Worm (Caenorhabditis elegans): ENCODE measurements around the gene ceh-92.

ceh-92 gene

DNA sequence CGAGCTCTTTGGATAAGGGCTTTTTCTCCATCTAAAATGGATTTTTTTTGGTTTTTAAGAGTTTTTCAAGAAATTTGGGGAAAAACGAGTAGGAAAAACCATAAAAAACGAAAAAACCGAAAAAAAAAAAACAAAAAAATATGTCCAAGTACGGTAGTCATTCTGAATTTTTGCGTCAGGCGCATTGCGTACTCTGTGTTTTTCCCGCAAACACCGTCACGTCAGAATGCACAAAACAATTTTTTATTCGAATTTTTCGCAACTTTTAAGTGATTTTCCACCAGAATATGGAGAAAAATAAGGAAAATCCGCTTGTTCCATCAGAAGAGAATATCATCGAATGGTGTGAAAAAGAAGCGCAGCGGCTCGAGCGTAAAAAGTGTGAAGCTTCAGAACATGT lies at the start of gene ceh-92, which contains the start of gene Y66D12A.6:
TSS of gene ceh-92 (plus strand) at position 229 of the 400 bp plus-strand sequence.
TSS of gene Y66D12A.6 (minus strand) at position 31 of the 400 bp plus-strand sequence.
- TF ChIP-seq fos-1 (tag; optimal IDR thresholded peaks at IDR 0.05) (no peak), snpc-4 (tag; optimal IDR thresholded peaks at IDR 0.05) (no peak), pqm-1 (tag; optimal IDR thresholded peaks at IDR 0.05) (no peak), egl-5 (tag; optimal IDR thresholded peaks at IDR 0.05) (no peak), ztf-4 (tag; optimal IDR thresholded peaks at IDR 0.05) (no peak), ZK546.5 (tag; optimal IDR thresholded peaks at IDR 0.05) (no peak), ztf-11 (tag; optimal IDR thresholded peaks at IDR 0.05) (no peak), nhr-237 (tag; optimal IDR thresholded peaks at IDR 0.05) (no peak), nhr-23 (tag; optimal IDR thresholded peaks at IDR 0.05) (no peak), ceh-9 (tag; optimal IDR thresholded peaks at IDR 0.05) (no peak), nhr-12 (tag; optimal IDR thresholded peaks at IDR 0.05) (no peak), nhr-25 (tag; optimal IDR thresholded peaks at IDR 0.05) (no peak), nhr-28 (tag; optimal IDR thresholded peaks at IDR 0.05) (no peak), skn-1 (tag; optimal IDR thresholded peaks at IDR 0.05) (no peak)

DNA sequence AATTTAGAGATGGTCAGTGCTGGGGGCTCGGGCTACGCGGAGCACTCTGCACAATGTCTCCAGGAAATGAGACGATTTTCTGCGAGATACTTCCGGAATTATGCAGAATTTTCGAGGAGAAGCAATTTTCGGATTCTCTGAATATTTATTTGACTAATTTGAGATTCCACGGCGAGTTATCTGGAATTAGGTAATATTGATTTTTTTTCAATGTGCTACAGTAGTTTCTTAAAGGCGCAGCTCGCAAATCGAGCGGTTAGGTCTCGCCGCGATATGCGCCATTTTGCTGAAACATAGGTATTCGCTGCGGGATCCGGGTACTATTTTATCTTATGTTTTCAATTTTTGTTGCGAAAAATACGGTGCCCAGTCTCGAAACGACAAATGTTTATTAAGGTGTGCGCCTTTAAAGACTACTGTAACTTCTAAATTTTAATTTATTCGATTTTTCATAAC lies 46.7 kb upstream of the ceh-92 start, which contains the start of gene nrps-1:
TSS of gene nrps-1 (plus strand) at position 51 of the 456 bp plus-strand sequence.
- TF ChIP-seq jun-1 (tag; optimal IDR thresholded peaks at IDR 0.05) (no peak), elt-2 (tag; optimal IDR thresholded peaks at IDR 0.05) (no peak), unc-39 (tag; optimal IDR thresholded peaks at IDR 0.05) (no peak), fkh-10 (GFP tag; optimal IDR thresholded peaks at IDR 0.05) (no peak), nhr-23 (tag; optimal IDR thresholded peaks at IDR 0.05) (no peak), pqm-1 (tag; optimal IDR thresholded peaks at IDR 0.05) (no peak), nfya-1 (tag; optimal IDR thresholded peaks at IDR 0.05; ENCODE audit: insufficient read depth) (no peak), eor-1 (tag; optimal IDR thresholded peaks at IDR 0.05) (no peak), nhr-67 (tag; optimal IDR thresholded peaks at IDR 0.05) (no peak), elt-1 (tag; optimal IDR thresholded peaks at IDR 0.05) (no peak), nhr-237 (tag; optimal IDR thresholded peaks at IDR 0.05) (no peak), egl-27 (tag; optimal IDR thresholded peaks at IDR 0.05) (no peak), ceh-16 (tag; optimal IDR thresholded peaks at IDR 0.05) (no peak), nhr-12 (tag; optimal IDR thresholded peaks at IDR 0.05) (no peak), nhr-43 (tag; optimal IDR thresholded peaks at IDR 0.05; ENCODE audit: poor library complexity, severe bottlenecking) (no peak), pha-4 (tag; optimal IDR thresholded peaks at IDR 0.05) (no peak)

DNA sequence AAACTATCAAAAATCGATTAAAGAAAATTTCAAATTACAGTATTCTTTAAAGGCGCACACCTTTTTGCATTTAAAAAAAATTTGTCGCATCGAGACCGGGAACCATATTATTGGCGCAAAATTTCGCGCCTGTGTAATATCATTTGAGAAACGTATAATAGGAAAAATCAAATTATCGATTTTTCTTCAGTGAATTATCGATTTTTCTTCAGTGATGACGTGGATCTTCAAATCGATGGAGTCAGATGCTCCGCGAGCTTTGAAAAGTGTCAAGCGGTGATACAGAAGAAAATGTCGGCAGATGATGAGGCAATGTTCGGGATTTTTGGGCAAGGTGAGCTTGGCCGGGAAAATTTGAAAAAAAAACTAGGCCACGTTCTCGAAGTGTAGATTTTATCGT lies 45.9 kb upstream of the ceh-92 start:
- TF ChIP-seq nhr-77 (tag; optimal IDR thresholded peaks at IDR 0.05) (no peak), ama-1 (optimal IDR thresholded peaks at IDR 0.05) (no peak), fkh-2 (tag; optimal IDR thresholded peaks at IDR 0.05) (no peak), zag-1 (tag; optimal IDR thresholded peaks at IDR 0.05) (no peak), lin-39 (tag; optimal IDR thresholded peaks at IDR 0.05) (no peak), ztf-11 (tag; optimal IDR thresholded peaks at IDR 0.05) (no peak), lsy-12 (tag; optimal IDR thresholded peaks at IDR 0.05) (no peak), fkh-10 (GFP tag; optimal IDR thresholded peaks at IDR 0.05) (no peak), nhr-43 (tag; optimal IDR thresholded peaks at IDR 0.05; ENCODE audit: poor library complexity, severe bottlenecking) (no peak), nhr-237 (tag; optimal IDR thresholded peaks at IDR 0.05) (no peak), pha-4 (tag; optimal IDR thresholded peaks at IDR 0.05) (no peak), nhr-76 (tag; optimal IDR thresholded peaks at IDR 0.05) (no peak), hmg-11 (tag; optimal IDR thresholded peaks at IDR 0.05) (no peak), nhr-25 (tag; optimal IDR thresholded peaks at IDR 0.05) (no peak), lin-15B (tag; optimal IDR thresholded peaks at IDR 0.05) (no peak), tbx-2 (tag; optimal IDR thresholded peaks at IDR 0.05) (no peak), ceh-16 (tag; optimal IDR thresholded peaks at IDR 0.05) (no peak), nhr-23 (tag; optimal IDR thresholded peaks at IDR 0.05) (no peak), nhr-67 (tag; optimal IDR thresholded peaks at IDR 0.05) (no peak), aly-2 (tag; optimal IDR thresholded peaks at IDR 0.05) (no peak)

DNA sequence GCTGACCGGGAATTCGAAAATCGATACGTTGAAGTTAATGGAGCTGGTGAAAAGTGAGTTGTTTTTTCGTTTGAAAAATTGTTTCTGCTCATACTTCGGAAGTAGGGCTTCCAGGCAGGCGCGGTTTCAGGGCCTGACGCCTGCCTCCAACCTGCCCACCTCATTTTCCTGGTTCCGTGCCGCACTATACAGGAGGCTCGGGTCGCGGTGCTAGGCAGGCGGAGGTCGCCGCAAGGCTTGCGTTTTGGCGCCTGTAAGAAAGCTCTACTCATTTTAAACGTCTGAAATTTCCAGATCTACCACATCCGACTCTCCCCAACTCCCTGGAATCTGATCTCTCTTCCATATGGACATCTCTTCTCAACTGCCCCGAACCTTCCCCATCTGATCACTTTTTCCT lies 36.5 kb upstream of the ceh-92 start:
- TF ChIP-seq nhr-76 (tag; optimal IDR thresholded peaks at IDR 0.05) (no peak), pqm-1 (tag; optimal IDR thresholded peaks at IDR 0.05) (no peak), elt-3 (tag; optimal IDR thresholded peaks at IDR 0.05) (no peak), nhr-28 (tag; optimal IDR thresholded peaks at IDR 0.05) (no peak), ceh-9 (tag; optimal IDR thresholded peaks at IDR 0.05) (no peak), nhr-23 (tag; optimal IDR thresholded peaks at IDR 0.05) (no peak), lin-39 (tag; optimal IDR thresholded peaks at IDR 0.05) (no peak), ztf-4 (tag; optimal IDR thresholded peaks at IDR 0.05) (no peak), snpc-4 (tag; optimal IDR thresholded peaks at IDR 0.05) (no peak), ceh-16 (tag; optimal IDR thresholded peaks at IDR 0.05) (no peak), ama-1 (optimal IDR thresholded peaks at IDR 0.05) (no peak), lin-15B (tag; optimal IDR thresholded peaks at IDR 0.05) (no peak), sea-2 (GFP tag; optimal IDR thresholded peaks at IDR 0.05) (no peak), nhr-12 (tag; optimal IDR thresholded peaks at IDR 0.05) (no peak), elt-1 (tag; optimal IDR thresholded peaks at IDR 0.05) (no peak), ztf-11 (tag; optimal IDR thresholded peaks at IDR 0.05) (no peak), aly-2 (tag; optimal IDR thresholded peaks at IDR 0.05) (no peak)

Measured in whole organism, L3 larva.